Worm (Caenorhabditis elegans): Measurements from ENCODE around the gene dct-17.

DNA sequence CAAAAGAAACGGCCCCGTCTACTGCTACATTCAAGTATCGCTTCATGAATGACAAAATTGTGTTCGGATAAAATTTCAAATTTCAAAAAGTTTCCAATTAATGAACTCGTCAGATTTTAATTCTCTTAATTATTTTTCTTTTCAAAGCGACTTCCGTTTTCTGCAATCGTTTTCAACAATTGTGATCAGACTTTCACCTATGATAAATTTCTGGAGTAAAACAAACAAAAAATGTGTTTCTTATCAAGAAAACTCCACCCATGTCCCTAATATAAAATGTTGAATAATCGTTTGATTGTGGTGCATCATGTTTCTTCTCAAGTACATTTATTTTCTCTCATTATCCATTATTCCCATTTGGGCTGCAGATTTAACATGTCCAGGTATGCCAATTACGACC lies 40.6 kb upstream of the dct-17 start, which contains the start of gene F20G2.5:
- no peak for TF ChIP-seq flt-1 (GFP tag; IDR thresholded peaks at IDR 0.05)
- TF ChIP-seq med-1 (GFP tag; optimal IDR thresholded peaks at IDR 0.05; ENCODE audit: insufficient read depth) = no peak
- TF ChIP-seq ztf-29 (GFP tag; IDR thresholded peaks at IDR 0.05) = no peak
- TF ChIP-seq klf-2 (GFP tag; conservative IDR thresholded peaks at IDR 0.05) = no peak
- no peak for TF ChIP-seq ztf-23 (GFP tag; IDR thresholded peaks at IDR 0.05)
